Fruit fly (Drosophila melanogaster) whole organism, wandering third instar larva: ENCODE data around the gene CG14718.
A peak's percentile ranks its signal among the peaks of the same experiment; 100 is the strongest.

ENCODE experiments used
- Hnf4 ChIP-seq: fragments of 200-800 bp; sonication (Bioruptor generic); optimal IDR thresholded peaks from 2 replicates; lab custom pipeline; 2016; ENCODE audit warnings: missing biosample characterization, mild to moderate bottlenecking, missing genetic modification characterization
- Hr83 ChIP-seq: fragments of 200-300 bp; sonication (Bioruptor generic); optimal IDR thresholded peaks from 2 replicates; lab custom pipeline; 2016; ENCODE audit warnings: missing biosample characterization, mild to moderate bottlenecking, missing genetic modification characterization, moderate library complexity; ENCODE audit not compliant: poor library complexity, severe bottlenecking
- Jra ChIP-seq: sonication (Bioruptor generic); optimal IDR thresholded peaks from 2 replicates; lab custom pipeline; 2016; ENCODE audit warnings: missing biosample characterization, missing genetic modification characterization
- Sp1 ChIP-seq: fragments of 200-800 bp; sonication (Bioruptor generic); optimal IDR thresholded peaks from 3 replicates; lab custom pipeline; 2019; ENCODE audit warnings: missing biosample characterization, mild to moderate bottlenecking, missing genetic modification characterization, moderate library complexity
- Vsx2 ChIP-seq: fragments of 200-300, 225-300 bp; sonication (Bioruptor generic); optimal IDR thresholded peaks from 2 replicates; lab custom pipeline; 2018; ENCODE audit warnings: missing biosample characterization, missing genetic modification characterization; ENCODE audit not compliant: partially characterized antibody
- dsf ChIP-seq: sonication (Bioruptor generic); optimal IDR thresholded peaks from 2 replicates; lab custom pipeline; 2016; ENCODE audit warnings: missing biosample characterization, missing genetic modification characterization, borderline replicate concordance
- ey ChIP-seq: fragments of 200-800 bp; sonication (Bioruptor generic); optimal IDR thresholded peaks from 2 replicates; lab custom pipeline; 2016; ENCODE audit warnings: missing biosample characterization, missing genetic modification characterization
- jim ChIP-seq: fragments of 175-275, 200-325 bp; sonication (Bioruptor generic); optimal IDR thresholded peaks from 2 replicates; lab custom pipeline; 2016; ENCODE audit warnings: missing biosample characterization, mild to moderate bottlenecking, missing genetic modification characterization
- lola ChIP-seq: fragments of >200 bp; optimal IDR thresholded peaks from 2 replicates; lab custom pipeline; 2017; ENCODE audit warnings: missing biosample characterization, missing genetic modification characterization
- psq ChIP-seq: fragments of 200-800 bp; sonication (Bioruptor generic); optimal IDR thresholded peaks from 3 replicates; lab custom pipeline; 2017; ENCODE audit warnings: missing biosample characterization, mild to moderate bottlenecking, missing genetic modification characterization, moderate library complexity
- rgr ChIP-seq: fragments of 200-800 bp; sonication (Bioruptor generic); optimal IDR thresholded peaks from 3 replicates; lab custom pipeline; 2016; ENCODE audit warnings: missing biosample characterization, mild to moderate bottlenecking, missing genetic modification characterization
- sv ChIP-seq: fragments of 200-800 bp; sonication (Bioruptor generic); optimal IDR thresholded peaks from 3 replicates; lab custom pipeline; 2016; ENCODE audit warnings: missing biosample characterization, missing genetic modification characterization

dm6 chr3R:11657786-11658193 is 42.6 kb upstream of the CG14718 start:
- TF ChIP-seq ey (GFP tag; lab: Kevin White, UChicago) (peak; percentile 92), sv (GFP tag; lab: Kevin White, UChicago) (no peak), psq (GFP tag; lab: Kevin White, UChicago) (peak; percentile 80), Sp1 (GFP tag; lab: Kevin White, UChicago) (peak; percentile 84), Vsx2 (GFP tag; lab: Kevin White, UChicago) (no peak), dsf (no peak), rgr (GFP tag; lab: Kevin White, UChicago) (peak; percentile 88), Hr83 (GFP tag; lab: Kevin White, UChicago) (peak; percentile 19), lola (GFP tag; lab: Kevin White, UChicago) (no peak), Jra (peak; percentile 70), jim (GFP tag; lab: Kevin White, UChicago) (no peak), Hnf4 (peak; percentile 92)
